Fruit fly (Drosophila melanogaster): Measurements from ENCODE around the gene Sgt1.

The Sgt1 gene

dm6 chr3R:8334471-8334783 lies 29.4 kb upstream of the Sgt1 start:
- peak; percentile 12 for TF ChIP-seq kay (GFP tag; ENCODE audit: borderline replicate concordance)
- no peak for TF ChIP-seq Crg-1 (GFP tag; optimal IDR thresholded peaks at IDR 0.05)

DNA sequence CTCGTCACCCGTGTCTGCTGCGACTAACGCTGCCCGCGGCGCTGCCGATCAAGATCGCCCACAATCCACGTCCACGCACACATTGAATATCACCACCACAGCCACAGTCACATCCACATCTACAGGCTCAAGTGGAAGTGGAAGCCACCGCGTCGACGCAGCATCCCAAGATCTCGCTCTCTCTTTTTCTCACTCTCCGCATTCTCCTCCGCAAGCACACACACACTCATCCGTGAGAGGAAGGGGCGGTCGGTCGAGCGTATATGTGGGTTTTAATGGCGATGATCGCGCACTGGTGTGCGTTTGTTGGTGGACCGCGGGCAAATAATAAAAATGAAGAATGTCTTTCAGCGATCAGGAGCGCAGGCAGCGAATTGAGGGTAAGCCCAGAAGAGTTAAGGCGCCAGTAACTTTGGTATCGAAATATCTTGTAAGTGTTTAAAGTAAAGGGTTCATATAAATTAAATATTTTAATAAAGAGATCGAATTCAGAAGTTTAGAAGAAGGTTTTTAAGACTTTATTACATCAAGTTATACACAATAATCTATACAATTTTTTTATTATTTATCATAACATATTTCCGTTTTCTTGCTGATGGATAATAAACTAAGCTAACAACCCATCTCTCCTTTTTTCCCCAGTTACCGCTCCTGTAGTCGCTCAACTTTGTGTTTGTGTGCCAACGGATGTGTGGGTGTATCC lies 28.8 kb upstream of the Sgt1 start, which contains the start of gene Poxm:
Gene Poxm (minus strand): TSS at position 25 of the 703 bp plus-strand sequence.
- TF ChIP-seq toe (GFP tag; optimal IDR thresholded peaks at IDR 0.05): no peak
- TF ChIP-seq bab1 (GFP tag; optimal IDR thresholded peaks at IDR 0.05): no peak
- TF ChIP-seq kay (GFP tag; ENCODE audit: borderline replicate concordance): peak; percentile 67

DNA sequence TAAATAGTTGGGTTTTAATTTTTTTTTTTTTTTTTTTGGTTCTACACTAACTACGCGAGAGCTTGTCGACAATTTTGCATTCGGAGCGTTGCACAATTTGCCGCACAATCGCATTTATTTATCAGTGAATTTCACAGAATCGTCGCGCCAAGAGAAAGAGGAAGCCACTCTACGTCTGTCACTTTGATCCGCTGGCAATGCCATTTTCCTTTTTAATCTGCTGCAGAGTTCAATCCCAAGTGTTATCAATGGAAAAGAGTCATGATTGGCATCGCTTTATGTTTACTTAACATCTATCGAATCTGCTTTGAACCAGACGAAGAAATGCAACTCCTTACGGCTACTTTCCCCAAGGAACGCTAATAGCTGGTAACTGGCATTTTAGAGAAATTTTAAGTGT lies 24.6 kb upstream of the Sgt1 start:
- TF ChIP-seq kay (GFP tag; ENCODE audit: borderline replicate concordance) (no peak), CG1620 (GFP tag; optimal IDR thresholded peaks at IDR 0.05) (no peak)

dm6 chr3R:8327967-8328789 lies 23.1 kb upstream of the Sgt1 start:
- TF ChIP-seq CG5204 (GFP tag; optimal IDR thresholded peaks at IDR 0.05) (no peak), kay (GFP tag; ENCODE audit: borderline replicate concordance) (peak; percentile 86), CG33017 (tag; optimal IDR thresholded peaks at IDR 0.05) (no peak), pad (GFP tag; optimal IDR thresholded peaks at IDR 0.05) (no peak), Crg-1 (GFP tag; optimal IDR thresholded peaks at IDR 0.05) (no peak), Mnt (GFP tag; optimal IDR thresholded peaks at IDR 0.05) (no peak)

DNA sequence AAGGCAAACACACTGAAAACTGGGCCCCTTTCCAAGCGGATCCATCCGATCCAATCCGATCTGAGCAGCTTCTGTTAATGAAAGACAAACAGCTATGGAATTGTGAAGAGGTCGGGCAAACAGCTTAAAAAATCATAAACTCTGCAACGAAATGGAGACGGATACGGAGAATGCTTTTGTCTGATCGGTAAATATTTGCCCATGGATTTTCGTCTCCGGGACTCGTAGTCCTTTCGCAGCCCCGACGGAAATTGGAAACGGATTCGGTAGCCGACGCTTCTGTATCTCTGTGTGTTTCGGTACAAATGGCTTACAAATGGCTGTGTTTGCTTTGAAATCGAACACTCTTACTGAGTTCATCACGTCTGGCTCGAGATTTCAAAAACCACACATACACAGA lies 21.8 kb upstream of the Sgt1 start:
- TF ChIP-seq cnc (optimal IDR thresholded peaks at IDR 0.05): no peak
- TF ChIP-seq Hr96 (GFP tag; optimal IDR thresholded peaks at IDR 0.05): no peak

dm6 chr3R:8324016-8324415 lies 18.9 kb upstream of the Sgt1 start, which contains the start of gene CG7443:
Gene CG7443, plus strand, starts transcription at chr3R:8324316.
- TF ChIP-seq CG5204 (GFP tag; optimal IDR thresholded peaks at IDR 0.05) (no peak), CG1620 (GFP tag; optimal IDR thresholded peaks at IDR 0.05) (no peak), cnc (optimal IDR thresholded peaks at IDR 0.05) (no peak), CG7101 (tag; optimal IDR thresholded peaks at IDR 0.05) (no peak), toe (GFP tag; optimal IDR thresholded peaks at IDR 0.05) (no peak), Crg-1 (GFP tag; optimal IDR thresholded peaks at IDR 0.05) (no peak), cic (GFP tag; optimal IDR thresholded peaks at IDR 0.05) (no peak), ovo (GFP tag; optimal IDR thresholded peaks at IDR 0.05) (no peak), Hr96 (GFP tag; optimal IDR thresholded peaks at IDR 0.05) (no peak), CG7045 (GFP tag; optimal IDR thresholded peaks at IDR 0.05) (no peak), Mnt (GFP tag; optimal IDR thresholded peaks at IDR 0.05) (no peak), Clk (GFP tag; optimal IDR thresholded peaks at IDR 0.05) (no peak), bab1 (GFP tag; optimal IDR thresholded peaks at IDR 0.05) (no peak), pad (GFP tag; optimal IDR thresholded peaks at IDR 0.05) (no peak), CG33017 (tag; optimal IDR thresholded peaks at IDR 0.05) (no peak)

DNA sequence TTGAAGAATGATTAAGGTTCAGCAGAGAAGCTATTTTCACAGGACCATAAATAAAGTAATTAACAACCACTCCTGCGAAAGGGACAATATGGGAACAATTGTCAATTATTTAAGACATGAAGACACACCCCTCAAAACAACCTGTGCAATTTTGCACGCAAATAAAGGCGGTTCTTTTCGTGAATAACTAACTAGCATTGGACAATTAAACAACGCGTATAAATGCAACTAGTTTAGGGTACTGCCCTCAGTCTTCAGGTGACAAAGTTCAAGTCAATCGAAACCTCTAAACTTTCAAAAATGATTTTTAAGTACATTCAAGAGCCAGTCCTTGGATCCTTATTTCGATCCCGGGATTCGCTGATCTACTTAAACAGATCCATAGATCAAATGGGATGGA lies 16.4 kb upstream of the Sgt1 start, which contains the start of gene Or85a:
Gene Or85a (plus strand): TSS at position 301 of the 400 bp plus-strand sequence.
- no peak for TF ChIP-seq bab1 (GFP tag; optimal IDR thresholded peaks at IDR 0.05)
- no peak for TF ChIP-seq CG11617 (GFP tag; optimal IDR thresholded peaks at IDR 0.05)
- no peak for TF ChIP-seq CG7101 (tag; optimal IDR thresholded peaks at IDR 0.05)
- no peak for TF ChIP-seq Hr96 (GFP tag; optimal IDR thresholded peaks at IDR 0.05)
- TF ChIP-seq kay (GFP tag; ENCODE audit: borderline replicate concordance): no peak
- TF ChIP-seq CG1620 (GFP tag; optimal IDR thresholded peaks at IDR 0.05): no peak
- no peak for TF ChIP-seq CG14711 (tag; optimal IDR thresholded peaks at IDR 0.05)
- no peak for TF ChIP-seq CG5204 (GFP tag; optimal IDR thresholded peaks at IDR 0.05)
- TF ChIP-seq cnc (optimal IDR thresholded peaks at IDR 0.05): no peak
- TF ChIP-seq toe (GFP tag; optimal IDR thresholded peaks at IDR 0.05): no peak
- no peak for TF ChIP-seq CG7045 (GFP tag; optimal IDR thresholded peaks at IDR 0.05)
- no peak for TF ChIP-seq Clk (GFP tag; optimal IDR thresholded peaks at IDR 0.05)
- no peak for TF ChIP-seq ovo (GFP tag; optimal IDR thresholded peaks at IDR 0.05)

DNA sequence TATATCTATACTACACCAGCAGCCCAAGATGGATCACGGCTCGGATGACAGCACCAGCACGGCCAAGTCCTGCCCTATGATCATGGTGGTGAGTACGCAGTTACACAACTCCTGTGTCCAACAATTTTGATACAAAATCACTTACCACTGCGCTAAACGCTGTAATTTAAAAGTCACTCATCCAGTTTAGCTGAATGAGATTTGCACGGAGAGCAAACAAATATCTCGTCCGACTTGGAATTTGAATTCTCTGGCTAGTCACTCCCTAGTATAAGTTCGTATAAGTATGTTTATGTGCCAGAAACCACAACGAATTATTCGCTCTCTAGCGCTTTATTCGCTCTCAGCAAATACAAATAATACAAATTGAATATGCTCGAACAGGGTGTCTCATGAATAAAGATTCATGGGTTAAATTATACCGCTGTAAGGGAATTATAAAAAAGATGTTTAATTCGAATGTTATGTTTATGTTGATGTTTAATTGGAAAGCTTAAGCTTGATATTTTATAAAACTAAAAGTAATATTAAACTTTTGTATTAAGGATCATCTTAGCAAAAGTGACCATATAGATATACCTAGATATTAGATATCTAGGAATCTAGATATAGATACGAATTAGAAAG lies 12.7 kb upstream of the Sgt1 start:
- no peak for TF ChIP-seq CG5204 (GFP tag; optimal IDR thresholded peaks at IDR 0.05)
- TF ChIP-seq Clk (GFP tag; optimal IDR thresholded peaks at IDR 0.05): no peak
- no peak for TF ChIP-seq kay (GFP tag; ENCODE audit: borderline replicate concordance)
- TF ChIP-seq CG7045 (GFP tag; optimal IDR thresholded peaks at IDR 0.05): peak; percentile 6
- no peak for TF ChIP-seq toe (GFP tag; optimal IDR thresholded peaks at IDR 0.05)
- no peak for TF ChIP-seq bab1 (GFP tag; optimal IDR thresholded peaks at IDR 0.05)
- TF ChIP-seq CG33017 (tag; optimal IDR thresholded peaks at IDR 0.05): peak; percentile 60
- TF ChIP-seq cic (GFP tag; optimal IDR thresholded peaks at IDR 0.05): peak; percentile 37
- TF ChIP-seq tj (GFP tag; optimal IDR thresholded peaks at IDR 0.05): no peak
- no peak for TF ChIP-seq cnc (optimal IDR thresholded peaks at IDR 0.05)
- TF ChIP-seq ovo (GFP tag; optimal IDR thresholded peaks at IDR 0.05): no peak
- no peak for TF ChIP-seq Crg-1 (GFP tag; optimal IDR thresholded peaks at IDR 0.05)
- TF ChIP-seq Hr96 (GFP tag; optimal IDR thresholded peaks at IDR 0.05): no peak
- TF ChIP-seq CG12768 (GFP tag; optimal IDR thresholded peaks at IDR 0.05): no peak
- no peak for TF ChIP-seq CG1620 (GFP tag; optimal IDR thresholded peaks at IDR 0.05)
- no peak for TF ChIP-seq CG11617 (GFP tag; optimal IDR thresholded peaks at IDR 0.05)
- TF ChIP-seq CG7101 (tag; optimal IDR thresholded peaks at IDR 0.05): peak; percentile 27
- peak; percentile 29 for TF ChIP-seq CG14711 (tag; optimal IDR thresholded peaks at IDR 0.05)
- TF ChIP-seq pad (GFP tag; optimal IDR thresholded peaks at IDR 0.05): no peak
- no peak for TF ChIP-seq Mnt (GFP tag; optimal IDR thresholded peaks at IDR 0.05)

Data from whole organism, adult.